Worm (Caenorhabditis elegans): ENCODE data around the gene Y39B6A.30.

The Y39B6A.30 gene

ce11 chrV:19050888-19051287 lies 36.5 kb downstream of the Y39B6A.30 start:
- no peak for TF ChIP-seq ztf-4 (tag; optimal IDR thresholded peaks at IDR 0.05)
- TF ChIP-seq efl-1 (optimal IDR thresholded peaks at IDR 0.05): no peak
- TF ChIP-seq efl-1 (GFP tag; optimal IDR thresholded peaks at IDR 0.05 in 1 of 2): peak in 1 of 2 experiments; percentile 16

ce11 chrV:19051425-19051824 lies 37.1 kb downstream of the Y39B6A.30 start:
- no peak for TF ChIP-seq nhr-84 (tag; optimal IDR thresholded peaks at IDR 0.05)
- no peak for TF ChIP-seq efl-1 (optimal IDR thresholded peaks at IDR 0.05)
- peak in 1 of 2 experiments; percentile 15 for TF ChIP-seq efl-1 (GFP tag; optimal IDR thresholded peaks at IDR 0.05 in 1 of 2)
- peak; percentile 56 for TF ChIP-seq pqm-1 (tag; optimal IDR thresholded peaks at IDR 0.05)
- peak in 1 of 2 experiments; percentile 35 for TF ChIP-seq lin-35 (GFP tag; optimal IDR thresholded peaks at IDR 0.05)
- TF ChIP-seq nhr-90 (tag; optimal IDR thresholded peaks at IDR 0.05; ENCODE audit: poor library complexity): peak; percentile 20
- peak; percentile 81 for TF ChIP-seq elt-2 (tag; optimal IDR thresholded peaks at IDR 0.05)
- no peak for TF ChIP-seq hlh-4 (tag; optimal IDR thresholded peaks at IDR 0.05)

DNA sequence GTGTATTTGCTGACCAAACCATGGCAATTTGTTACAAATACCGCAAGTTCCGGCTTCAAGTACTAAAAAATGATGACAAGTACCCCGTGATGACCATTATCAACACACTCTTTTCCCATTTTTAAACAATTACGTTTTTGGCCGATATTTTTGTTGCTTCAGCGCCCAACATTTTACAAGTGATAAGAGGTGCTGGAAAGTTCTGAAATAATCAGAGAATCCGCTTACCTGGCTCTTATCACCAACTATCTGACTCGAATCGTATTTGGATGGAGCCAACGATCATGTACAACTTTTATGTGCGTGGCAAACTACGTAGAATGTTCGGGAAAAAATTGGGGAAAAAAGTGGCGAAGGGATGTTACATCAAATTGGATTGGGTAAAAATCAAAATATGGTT lies 38.9 kb downstream of the Y39B6A.30 start:
- TF ChIP-seq nhr-20 (tag; optimal IDR thresholded peaks at IDR 0.05): peak; percentile 5
- TF ChIP-seq hpl-2 (GFP tag; optimal IDR thresholded peaks at IDR 0.05): peak; percentile 48
- no peak for TF ChIP-seq fos-1 (tag; optimal IDR thresholded peaks at IDR 0.05)
- TF ChIP-seq jun-1 (tag; optimal IDR thresholded peaks at IDR 0.05): peak; percentile 22
- TF ChIP-seq nhr-71 (tag; optimal IDR thresholded peaks at IDR 0.05): peak; percentile 10
- peak; percentile 14 for TF ChIP-seq nhr-90 (tag; optimal IDR thresholded peaks at IDR 0.05; ENCODE audit: poor library complexity)
- no peak for TF ChIP-seq nhr-28 (tag; optimal IDR thresholded peaks at IDR 0.05)
- no peak for TF ChIP-seq grh-1 (GFP tag; IDR thresholded peaks at IDR 0.05)
- TF ChIP-seq lin-35 (GFP tag; optimal IDR thresholded peaks at IDR 0.05): peak in 1 of 2 experiments; percentile 22
- TF ChIP-seq elt-2 (tag; optimal IDR thresholded peaks at IDR 0.05): peak; percentile 96
- no peak for TF ChIP-seq Y116A8C.19 (tag; optimal IDR thresholded peaks at IDR 0.05; ENCODE audit: borderline replicate concordance)
- TF ChIP-seq efl-1 (optimal IDR thresholded peaks at IDR 0.05): no peak
- peak in 1 of 2 experiments; percentile 56 for TF ChIP-seq efl-1 (GFP tag; optimal IDR thresholded peaks at IDR 0.05 in 1 of 2)
- no peak for TF ChIP-seq nhr-77 (tag; optimal IDR thresholded peaks at IDR 0.05)
- TF ChIP-seq pax-3 (tag; optimal IDR thresholded peaks at IDR 0.05): peak; percentile 33
- TF ChIP-seq ceh-90 (tag; optimal IDR thresholded peaks at IDR 0.05): no peak

DNA sequence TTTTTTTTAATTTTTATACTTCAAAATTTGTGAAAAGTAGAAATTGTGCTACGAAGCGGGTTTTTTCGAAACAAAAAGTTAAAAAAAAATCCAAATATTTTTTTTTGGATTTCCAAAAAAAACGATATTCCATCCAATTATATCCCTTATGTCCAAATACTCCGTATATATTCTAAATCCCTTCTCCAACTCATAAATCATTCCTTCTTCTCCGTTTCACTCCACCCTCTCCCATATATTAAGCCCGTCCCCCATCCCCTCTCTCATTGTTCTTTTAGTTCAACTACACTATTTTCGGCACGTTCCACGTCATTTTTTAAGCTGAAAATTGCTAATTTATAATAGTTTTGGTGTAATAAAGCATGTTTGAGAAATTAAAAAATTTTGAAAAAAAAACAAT lies 43.2 kb downstream of the Y39B6A.30 start:
- TF ChIP-seq ceh-8 (GFP tag; optimal IDR thresholded peaks at IDR 0.05): no peak
- TF ChIP-seq ztf-11 (tag; optimal IDR thresholded peaks at IDR 0.05): no peak
- TF ChIP-seq nhr-12 (tag; optimal IDR thresholded peaks at IDR 0.05): no peak
- TF ChIP-seq hpl-2 (GFP tag; optimal IDR thresholded peaks at IDR 0.05): no peak
- TF ChIP-seq ama-1 (optimal IDR thresholded peaks at IDR 0.05): no peak
- no peak for TF ChIP-seq efl-1 (optimal IDR thresholded peaks at IDR 0.05)
- peak in 1 of 2 experiments; percentile 61 for TF ChIP-seq efl-1 (GFP tag; optimal IDR thresholded peaks at IDR 0.05 in 1 of 2)
- TF ChIP-seq nhr-77 (tag; optimal IDR thresholded peaks at IDR 0.05): no peak

DNA sequence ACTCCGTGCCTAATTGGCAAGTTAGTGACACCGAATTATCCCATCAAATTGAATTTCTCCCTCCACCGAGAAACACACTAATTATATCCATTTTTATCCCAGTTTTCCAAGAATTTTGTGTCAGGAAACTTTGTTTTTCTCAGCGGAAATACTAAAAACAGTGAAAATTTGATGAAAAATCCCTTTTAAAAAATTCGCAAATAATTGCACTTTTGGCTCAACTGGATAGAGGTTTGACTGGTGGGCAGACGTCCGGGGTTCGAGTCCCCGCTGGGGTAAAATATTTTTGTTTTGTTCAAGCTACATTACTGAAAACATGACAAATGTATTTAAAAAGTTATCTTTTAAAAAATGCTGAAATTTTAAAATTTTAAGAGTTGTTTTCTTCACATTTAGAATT lies 43.7 kb downstream of the Y39B6A.30 start:
- TF ChIP-seq ztf-11 (tag; optimal IDR thresholded peaks at IDR 0.05) (no peak), fkh-4 (tag; optimal IDR thresholded peaks at IDR 0.05; ENCODE audit: borderline replicate concordance) (no peak)

- no peak for TF ChIP-seq lin-14 (GFP tag; optimal IDR thresholded peaks at IDR 0.05)
- TF ChIP-seq nhr-90 (tag; optimal IDR thresholded peaks at IDR 0.05; ENCODE audit: poor library complexity): no peak
- no peak for TF ChIP-seq unc-62 (GFP tag; optimal IDR thresholded peaks at IDR 0.05)
- TF ChIP-seq fkh-10 (GFP tag; optimal IDR thresholded peaks at IDR 0.05): no peak
- no peak for TF ChIP-seq C34B4.2 (tag; optimal IDR thresholded peaks at IDR 0.05)
- TF ChIP-seq snpc-4 (tag; optimal IDR thresholded peaks at IDR 0.05): no peak
- TF ChIP-seq hpl-2 (GFP tag; optimal IDR thresholded peaks at IDR 0.05): no peak
- no peak for TF ChIP-seq mab-9 (GFP tag; IDR thresholded peaks at IDR 0.05)
- TF ChIP-seq skn-1 (tag; optimal IDR thresholded peaks at IDR 0.05): no peak
- no peak for TF ChIP-seq nhr-237 (tag; optimal IDR thresholded peaks at IDR 0.05)
- TF ChIP-seq grh-1 (GFP tag; IDR thresholded peaks at IDR 0.05): no peak
- no peak for TF ChIP-seq xbp-1 (tag; optimal IDR thresholded peaks at IDR 0.05)
- no peak for TF ChIP-seq tlp-1 (tag; optimal IDR thresholded peaks at IDR 0.05)
- no peak for TF ChIP-seq dpl-1 (GFP tag; optimal IDR thresholded peaks at IDR 0.05)
These were observed 45.5 kb downstream of the Y39B6A.30 start, which contains the start of gene twk-46 for ce11 chrV:19059873-19060272. Gene twk-46 (plus strand): TSS chrV:19060173.
